Worm (Caenorhabditis elegans) whole organism, L4 larva: Measurements from ENCODE around the gene Y43B11AR.1.

Experiments used
- aha-1 ChIP-seq: fragments of 150-350 bp; peaks from one replicate; lab custom pipeline; 2014; ENCODE audit warnings: missing biosample characterization, missing genetic modification characterization
- egl-43 ChIP-seq: fragments of 200-800 bp; sonication (Bioruptor generic); IDR thresholded peaks from 2 replicates; pipeline ENCODE4 v1.3.6; 2022; ENCODE audit warnings: missing genetic modification reagents, missing genetic modification characterization, missing compliant biosample characterization
- hlh-30 ChIP-seq: sonication (generic microtip); optimal IDR thresholded peaks from 2 replicates; lab custom pipeline; 2017; ENCODE audit warnings: antibody characterized with exemption, mild to moderate bottlenecking, missing genetic modification characterization, missing compliant biosample characterization; ENCODE audit not compliant: insufficient read depth
- lin-15B ChIP-seq: fragments of 150-350 bp; sonication (generic microtip); optimal IDR thresholded peaks from 3 replicates; lab custom pipeline; 2014; ENCODE audit warnings: missing biosample characterization, missing genetic modification characterization
- lin-39 ChIP-seq: fragments of 150-350 bp; optimal IDR thresholded peaks from 2 replicates; lab custom pipeline; 2014; ENCODE audit warnings: missing biosample characterization, missing genetic modification reagents, missing genetic modification characterization
- mdl-1 ChIP-seq, 2 experiments: fragments of 150-350 bp in 1 of 2; sonication (generic microtip) in 1 of 2; optimal IDR thresholded peaks; 2 replicates each; lab custom pipeline; 2014 to 2017; ENCODE audit warnings: missing biosample characterization in 2 of 2, missing genetic modification characterization in 2 of 2
- nhr-102 ChIP-seq: sonication (generic microtip); optimal IDR thresholded peaks from 2 replicates; lab custom pipeline; 2016; ENCODE audit warnings: mild to moderate bottlenecking, missing genetic modification characterization, moderate library complexity, missing compliant biosample characterization
- nhr-28 ChIP-seq: fragments of 150-350 bp; optimal IDR thresholded peaks from 2 replicates; lab custom pipeline; 2014; ENCODE audit warnings: missing biosample characterization, missing genetic modification characterization
- sdz-12 ChIP-seq: fragments of 200-800 bp; sonication (Bioruptor generic); optimal IDR thresholded peaks from 2 replicates; lab custom pipeline; 2018; ENCODE audit warnings: mild to moderate bottlenecking, missing genetic modification characterization, missing compliant biosample characterization
- set-16 ChIP-seq: fragments of 200-800 bp; sonication (Bioruptor generic); IDR thresholded peaks from 2 replicates; pipeline ENCODE4 v1.3.6; 2022; ENCODE audit warnings: missing genetic modification reagents, missing genetic modification characterization, missing compliant biosample characterization
- zag-1 ChIP-seq: fragments of 150-350 bp; optimal IDR thresholded peaks from 2 replicates; lab custom pipeline; 2014; ENCODE audit warnings: missing biosample characterization, missing genetic modification characterization

Y43B11AR.1 gene

ce11 chrIV:7112312-7112711, 31.0 kb downstream of the Y43B11AR.1 start:
- peak; percentile 82 for TF ChIP-seq set-16 (GFP tag; lab: Robert Waterston, UW)
- 0 out of 2 replicates have a peak, but pooled peaks have one; percentile 51 for TF ChIP-seq egl-43 (GFP tag; lab: Robert Waterston, UW)

DNA sequence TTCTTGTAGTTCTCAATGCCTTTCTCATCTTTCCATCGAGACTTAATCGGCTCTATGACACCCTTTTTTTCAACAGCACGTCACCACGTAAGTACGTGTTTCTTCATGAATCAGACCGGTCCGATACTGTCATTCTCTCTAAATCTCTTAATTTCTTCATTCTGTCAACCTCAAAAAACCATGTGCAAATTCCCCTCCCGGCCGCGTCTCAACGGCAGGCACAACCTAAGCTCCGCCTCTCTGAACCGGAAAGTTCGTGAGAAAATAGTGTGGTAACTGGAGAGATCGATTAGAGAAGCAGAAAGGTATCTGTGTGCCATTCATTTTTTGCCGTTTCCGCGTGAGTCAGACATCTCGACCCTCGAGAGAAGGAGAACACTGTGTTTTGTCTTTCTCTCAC, 33.3 kb downstream of the Y43B11AR.1 start, which contains the start of gene nas-8:
nas-8 (plus strand) TSS at position 301 of the 400 bp plus-strand sequence.
- TF ChIP-seq lin-15B (tag; lab: Kevin White, UChicago) (no peak), sdz-12 (GFP tag; lab: Kevin White, UChicago) (no peak)

- no peak for TF ChIP-seq sdz-12 (GFP tag; lab: Kevin White, UChicago)
- no peak for TF ChIP-seq aha-1 (tag; lab: Kevin White, UChicago)
- no peak for TF ChIP-seq lin-39 (tag; lab: Kevin White, UChicago)
- no peak for TF ChIP-seq zag-1
- TF ChIP-seq nhr-102 (tag; lab: Kevin White, UChicago), result no peak
These were observed 40.2 kb downstream of the Y43B11AR.1 start, which contains the start of the genes C34D4.10 and str-48 for ce11 chrIV:7121313-7122055. Gene C34D4.10 (minus strand): TSS chrIV:7121413. Gene str-48 (plus strand): TSS chrIV:7122005.

DNA sequence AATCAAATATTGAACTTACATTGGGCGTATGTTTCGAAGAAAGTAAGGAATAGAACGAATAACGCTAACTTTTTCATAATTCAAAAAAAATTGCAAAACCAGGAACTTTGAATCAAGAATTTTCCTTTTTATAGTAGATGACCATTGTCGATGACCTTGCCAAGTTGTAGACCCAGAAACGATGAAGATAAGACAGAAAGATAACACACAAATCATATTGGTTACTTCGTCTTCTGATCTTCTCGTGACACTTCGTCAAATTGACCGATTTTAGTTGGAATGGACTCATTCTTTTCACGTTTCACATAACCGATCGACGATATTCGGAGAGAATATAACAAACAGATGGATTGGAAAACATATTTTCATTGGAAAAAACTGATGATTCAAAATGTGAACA, 50.5 kb downstream of the Y43B11AR.1 start, which contains the start of gene grsp-3:
grsp-3 (minus strand) TSS at position 149 of the 400 bp plus-strand sequence.
- TF ChIP-seq hlh-30 (peak; percentile 72), mdl-1 (tag; optimal IDR thresholded peaks at IDR 0.05; lab: Kevin White, UChicago) (no peak), nhr-28 (tag; lab: Kevin White, UChicago) (peak; percentile 46)
